Fruit fly (Drosophila melanogaster): ENCODE results near the gene Bka.

The Bka gene

dm6 chr2L:9938631-9939256, 43.7 kb downstream of the Bka start, which contains the start of the genes Datp and CG4619 (continued):
- TF ChIP-seq HLH54F (GFP tag; optimal IDR thresholded peaks at IDR 0.05) (peak; percentile 67), ken (GFP tag; IDR thresholded peaks at IDR 0.05) (peak; percentile 53; the same call in 2 of the 3 replicates), twi (tag; optimal IDR thresholded peaks at IDR 0.05) (no peak), ewg (GFP tag; optimal IDR thresholded peaks at IDR 0.05) (peak; percentile 0), gce (GFP tag; IDR thresholded peaks at IDR 0.05) (no peak), yki (optimal IDR thresholded peaks at IDR 0.05) (no peak), onecut (GFP tag; IDR thresholded peaks at IDR 0.05) (no peak), CG9932 (GFP tag; IDR thresholded peaks at IDR 0.05) (peak; percentile 85), bsh (GFP tag; optimal IDR thresholded peaks at IDR 0.05) (no peak), fd3F (GFP tag; optimal IDR thresholded peaks at IDR 0.05) (no peak), CG4404 (GFP tag; IDR thresholded peaks at IDR 0.05) (peak; percentile 40), gsb-n (tag; optimal IDR thresholded peaks at IDR 0.05) (no peak), jumu (GFP tag; optimal IDR thresholded peaks at IDR 0.05) (peak; percentile 8), ci (GFP tag; IDR thresholded peaks at IDR 0.05) (peak; percentile 65), peb (GFP tag; IDR thresholded peaks at IDR 0.05) (no peak), CG13287 (GFP tag; IDR thresholded peaks at IDR 0.05; ENCODE audit: partially characterized antibody) (peak; percentile 26; the same call in 1 of the 2 replicates), CG4424 (GFP tag; optimal IDR thresholded peaks at IDR 0.05) (peak; percentile 2), CG7372 (GFP tag; IDR thresholded peaks at IDR 0.05) (no peak), CG11247 (GFP tag; IDR thresholded peaks at IDR 0.05) (peak; percentile 21; the same call in 1 of the 2 replicates), ro (GFP tag; IDR thresholded peaks at IDR 0.05) (no peak), CG2712 (tag; optimal IDR thresholded peaks at IDR 0.05) (peak; percentile 16), z (GFP tag; IDR thresholded peaks at IDR 0.05) (no peak), CG8281 (tag; optimal IDR thresholded peaks at IDR 0.05) (no peak), Ptx1 (GFP tag; IDR thresholded peaks at IDR 0.05) (peak; percentile 47; the same call in 1 of the 2 replicates), Awh (GFP tag; IDR thresholded peaks at IDR 0.05) (no peak), Lim3 (GFP tag; IDR thresholded peaks at IDR 0.05) (no peak), CG2199 (GFP tag; IDR thresholded peaks at IDR 0.05) (no peak), nerfin-2 (GFP tag; IDR thresholded peaks at IDR 0.05; ENCODE audit: partially characterized antibody) (no peak), CG17361 (GFP tag; IDR thresholded peaks at IDR 0.05) (no peak), Fer1 (GFP tag; optimal IDR thresholded peaks at IDR 0.05) (peak; percentile 52), CG17359 (tag; optimal IDR thresholded peaks at IDR 0.05) (no peak), Vsx1 (GFP tag; optimal IDR thresholded peaks at IDR 0.05) (no peak), ATbp (GFP tag; optimal IDR thresholded peaks at IDR 0.05) (no peak), CG32767 (GFP tag; IDR thresholded peaks at IDR 0.05) (no peak), Blimp-1 (GFP tag; optimal IDR thresholded peaks at IDR 0.05) (no peak), Pdp1 (GFP tag; optimal IDR thresholded peaks at IDR 0.05) (peak; percentile 12 to 95), amos (GFP tag; IDR thresholded peaks at IDR 0.05; ENCODE audit: partially characterized antibody) (peak; percentile 19; the same call in 1 of the 2 replicates), Tbp (GFP tag; optimal IDR thresholded peaks at IDR 0.05) (no peak), so (GFP tag; IDR thresholded peaks at IDR 0.05) (no peak; the same call in 2 of the 3 replicates), cwo (GFP tag; optimal IDR thresholded peaks at IDR 0.05) (no peak), CG10431 (GFP tag; optimal IDR thresholded peaks at IDR 0.05) (peak; percentile 68), hth (optimal IDR thresholded peaks at IDR 0.05) (no peak), row (GFP tag; IDR thresholded peaks at IDR 0.05) (peak; percentile 61), esg (GFP tag; conservative IDR thresholded peaks at IDR 0.05) (no peak), ftz-f1 (GFP tag; optimal IDR thresholded peaks at IDR 0.05) (no peak), Elba2 (GFP tag; optimal IDR thresholded peaks at IDR 0.05) (peak; percentile 61), CG9215 (GFP tag; IDR thresholded peaks at IDR 0.05) (peak; percentile 38), CG13894 (tag; optimal IDR thresholded peaks at IDR 0.05) (no peak), E2f2 (GFP tag; IDR thresholded peaks at IDR 0.05) (peak; percentile 32; the same call in 1 of the 2 replicates), grn (GFP tag; optimal IDR thresholded peaks at IDR 0.05) (no peak), CG3281 (GFP tag; optimal IDR thresholded peaks at IDR 0.05) (peak; percentile 32)
